Worm (Caenorhabditis elegans) whole organism, L4/young adult: ENCODE results near the gene stdh-3.

Source experiments
- W03F9.2 ChIP-seq: fragments of 150-350 bp; optimal IDR thresholded peaks from 2 replicates; lab custom pipeline; 2014; ENCODE audit warnings: missing biosample characterization, missing genetic modification characterization
- dao-5 ChIP-seq: sonication (generic microtip); optimal IDR thresholded peaks from 2 replicates; lab custom pipeline; 2016; ENCODE audit warnings: missing genotype, missing genetic modification characterization, moderate library complexity, missing compliant biosample characterization
- him-1 ChIP-seq: sonication (generic microtip); optimal IDR thresholded peaks from 2 replicates; lab custom pipeline; 2016; ENCODE audit warnings: missing genotype, missing genetic modification reagents, missing genetic modification characterization, missing compliant biosample characterization

DNA sequence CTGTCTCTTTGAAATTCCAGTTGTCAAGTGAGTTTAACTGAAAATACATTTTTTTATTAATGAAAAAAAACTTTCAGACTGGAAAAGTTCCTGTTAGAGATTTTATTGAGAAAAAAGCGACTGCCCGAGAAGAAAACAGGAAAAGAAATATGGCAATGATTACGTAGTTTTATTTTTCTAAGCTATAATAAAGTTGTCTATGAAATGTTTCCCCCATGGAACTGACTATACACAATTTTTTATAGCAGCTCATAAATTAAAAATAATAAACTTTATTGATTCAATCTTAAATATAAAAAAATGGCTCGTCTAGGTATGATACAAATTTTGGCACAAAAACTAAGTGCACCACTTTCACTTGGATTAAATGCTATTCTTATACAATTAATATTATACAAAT is 1.9 kb upstream of the stdh-3 start, which contains the start of gene C06B3.1:
- TF ChIP-seq him-1 (tag; lab: Kevin White, UChicago): no peak
- TF ChIP-seq W03F9.2 (tag; lab: Kevin White, UChicago): no peak
- TF ChIP-seq dao-5: no peak
